Fruit fly (Drosophila melanogaster) whole organism, wandering third instar larva: ENCODE measurements around the gene ddbt.

Source experiments
- Abd-B ChIP-seq: fragments of >200 bp; optimal IDR thresholded peaks from 2 replicates; lab custom pipeline; 2017; ENCODE audit warnings: missing biosample characterization, missing genetic modification characterization
- CG32264 ChIP-seq: fragments of 200-800 bp; sonication (Bioruptor generic); optimal IDR thresholded peaks from 2 replicates; lab custom pipeline; 2016; ENCODE audit warnings: missing biosample characterization, missing genetic modification characterization
- CG9705 ChIP-seq: fragments of 200-800 bp; sonication (Bioruptor generic); optimal IDR thresholded peaks from 2 replicates; lab custom pipeline; 2018; ENCODE audit warnings: missing biosample characterization, mild to moderate bottlenecking, missing genetic modification characterization
- CrebA ChIP-seq: fragments of 200-800 bp; sonication (Bioruptor generic); optimal IDR thresholded peaks from 2 replicates; lab custom pipeline; 2016; ENCODE audit warnings: missing biosample characterization, mild to moderate bottlenecking, missing genetic modification characterization, borderline replicate concordance
- Dfd ChIP-seq: fragments of >200 bp; optimal IDR thresholded peaks from 2 replicates; lab custom pipeline; 2017; ENCODE audit warnings: missing biosample characterization, missing genetic modification characterization
- Dif ChIP-seq: fragments of 200-275, 200-300 bp; sonication (Bioruptor generic); optimal IDR thresholded peaks from 2 replicates; lab custom pipeline; 2018; ENCODE audit warnings: missing biosample characterization, missing genetic modification characterization; ENCODE audit not compliant: partially characterized antibody
- GATAd ChIP-seq: sonication (Bioruptor generic); optimal IDR thresholded peaks from 2 replicates; lab custom pipeline; 2016; ENCODE audit warnings: missing biosample characterization, missing genetic modification characterization
- HLH106 ChIP-seq: fragments of 200-800 bp; optimal IDR thresholded peaks from 3 replicates; lab custom pipeline; 2019; ENCODE audit warnings: missing biosample characterization, mild to moderate bottlenecking, missing genetic modification characterization, moderate library complexity
- Hnf4 ChIP-seq: fragments of 200-800 bp; sonication (Bioruptor generic); optimal IDR thresholded peaks from 2 replicates; lab custom pipeline; 2016; ENCODE audit warnings: missing biosample characterization, mild to moderate bottlenecking, missing genetic modification characterization
- Hr78 ChIP-seq: fragments of >200 bp; optimal IDR thresholded peaks from 2 replicates; lab custom pipeline; 2017; ENCODE audit warnings: missing biosample characterization, missing genetic modification characterization
- Hr83 ChIP-seq: fragments of 200-300 bp; sonication (Bioruptor generic); optimal IDR thresholded peaks from 2 replicates; lab custom pipeline; 2016; ENCODE audit warnings: missing biosample characterization, mild to moderate bottlenecking, missing genetic modification characterization, moderate library complexity; ENCODE audit not compliant: poor library complexity, severe bottlenecking
- Jra ChIP-seq: sonication (Bioruptor generic); optimal IDR thresholded peaks from 2 replicates; lab custom pipeline; 2016; ENCODE audit warnings: missing biosample characterization, missing genetic modification characterization
- Mio ChIP-seq: sonication (Bioruptor generic); optimal IDR thresholded peaks from 2 replicates; lab custom pipeline; 2016; ENCODE audit warnings: missing biosample characterization, missing genetic modification characterization
- Myc ChIP-seq: fragments of >200 bp; optimal IDR thresholded peaks from 2 replicates; lab custom pipeline; 2017
- N ChIP-seq: fragments of >200 bp; optimal IDR thresholded peaks from 2 replicates; lab custom pipeline; 2018; ENCODE audit warnings: missing biosample characterization, missing external identifiers, missing genetic modification characterization
- OdsH ChIP-seq: fragments of 200-800 bp; sonication (Bioruptor generic); optimal IDR thresholded peaks from 2 replicates; lab custom pipeline; 2016; ENCODE audit warnings: missing biosample characterization, mild to moderate bottlenecking, missing genetic modification characterization
- Rel ChIP-seq, 2 experiments: fragments of 200-800 bp; sonication (Bioruptor generic) in 1 of 2; optimal IDR thresholded peaks; 2 replicates in 1 of 2; 3 replicates in 1 of 2; lab custom pipeline; 2016 to 2019; ENCODE audit warnings: mild to moderate bottlenecking in 2 of 2, missing biosample characterization in 2 of 2, missing genetic modification characterization in 2 of 2, moderate library complexity in 1 of 2
- Sp1 ChIP-seq: fragments of 200-800 bp; sonication (Bioruptor generic); optimal IDR thresholded peaks from 3 replicates; lab custom pipeline; 2019; ENCODE audit warnings: missing biosample characterization, mild to moderate bottlenecking, missing genetic modification characterization, moderate library complexity
- Vsx2 ChIP-seq: fragments of 200-300, 225-300 bp; sonication (Bioruptor generic); optimal IDR thresholded peaks from 2 replicates; lab custom pipeline; 2018; ENCODE audit warnings: missing biosample characterization, missing genetic modification characterization; ENCODE audit not compliant: partially characterized antibody
- br ChIP-seq: fragments of 200-800 bp; sonication (Bioruptor generic); optimal IDR thresholded peaks from 2 replicates; lab custom pipeline; 2016; ENCODE audit warnings: missing biosample characterization, missing genetic modification characterization
- brk ChIP-seq: fragments of 200-800 bp; sonication (Bioruptor generic); optimal IDR thresholded peaks from 2 replicates; lab custom pipeline; 2016; ENCODE audit warnings: missing biosample characterization, mild to moderate bottlenecking, missing genetic modification characterization
- dl ChIP-seq, 2 experiments: fragments of 175-275, 200-275 bp in 1 of 2; fragments of 200-275 bp in 1 of 2; sonication (Bioruptor generic); optimal IDR thresholded peaks; lab custom pipeline; 2018; ENCODE audit warnings: mild to moderate bottlenecking in 2 of 2, missing biosample characterization in 2 of 2, missing genetic modification characterization in 2 of 2, moderate library complexity in 2 of 2; ENCODE audit not compliant: partially characterized antibody in 2 of 2, insufficient read depth in 1 of 2
- dmrt93B ChIP-seq: fragments of 200-800 bp; sonication (Bioruptor generic); optimal IDR thresholded peaks from 2 replicates; lab custom pipeline; 2018; ENCODE audit warnings: missing biosample characterization, mild to moderate bottlenecking, missing genetic modification characterization
- dsf ChIP-seq: sonication (Bioruptor generic); optimal IDR thresholded peaks from 2 replicates; lab custom pipeline; 2016; ENCODE audit warnings: missing biosample characterization, missing genetic modification characterization, borderline replicate concordance
- ey ChIP-seq: fragments of 200-800 bp; sonication (Bioruptor generic); optimal IDR thresholded peaks from 2 replicates; lab custom pipeline; 2016; ENCODE audit warnings: missing biosample characterization, missing genetic modification characterization
- foxo ChIP-seq, 2 experiments: fragments of 200-800 bp; sonication (Bioruptor generic); optimal IDR thresholded peaks; 2 replicates in 1 of 2; 3 replicates in 1 of 2; lab custom pipeline; 2016 to 2017; ENCODE audit warnings: missing biosample characterization in 2 of 2, missing genetic modification characterization in 2 of 2
- fru ChIP-seq: fragments of 200-800 bp; sonication (Bioruptor generic); optimal IDR thresholded peaks from 3 replicates; lab custom pipeline; 2016; ENCODE audit warnings: missing biosample characterization, mild to moderate bottlenecking, missing genetic modification characterization
- h ChIP-seq: fragments of 200-800 bp; sonication (Bioruptor generic); optimal IDR thresholded peaks from 3 replicates; lab custom pipeline; 2016; ENCODE audit warnings: missing biosample characterization, mild to moderate bottlenecking, missing genetic modification characterization
- jim ChIP-seq: fragments of 175-275, 200-325 bp; sonication (Bioruptor generic); optimal IDR thresholded peaks from 2 replicates; lab custom pipeline; 2016; ENCODE audit warnings: missing biosample characterization, mild to moderate bottlenecking, missing genetic modification characterization
- lola ChIP-seq: fragments of >200 bp; optimal IDR thresholded peaks from 2 replicates; lab custom pipeline; 2017; ENCODE audit warnings: missing biosample characterization, missing genetic modification characterization
- pan ChIP-seq: fragments of >200 bp; optimal IDR thresholded peaks from 2 replicates; lab custom pipeline; 2017
- psq ChIP-seq: fragments of 200-800 bp; sonication (Bioruptor generic); optimal IDR thresholded peaks from 3 replicates; lab custom pipeline; 2017; ENCODE audit warnings: missing biosample characterization, mild to moderate bottlenecking, missing genetic modification characterization, moderate library complexity
- rgr ChIP-seq: fragments of 200-800 bp; sonication (Bioruptor generic); optimal IDR thresholded peaks from 3 replicates; lab custom pipeline; 2016; ENCODE audit warnings: missing biosample characterization, mild to moderate bottlenecking, missing genetic modification characterization
- sage ChIP-seq: fragments of 200-800 bp; sonication (Bioruptor generic); optimal IDR thresholded peaks from 2 replicates; lab custom pipeline; 2016; ENCODE audit warnings: missing biosample characterization, mild to moderate bottlenecking, missing genetic modification characterization
- sv ChIP-seq: fragments of 200-800 bp; sonication (Bioruptor generic); optimal IDR thresholded peaks from 3 replicates; lab custom pipeline; 2016; ENCODE audit warnings: missing biosample characterization, missing genetic modification characterization
- tai ChIP-seq: sonication (Bioruptor generic); optimal IDR thresholded peaks from 2 replicates; lab custom pipeline; 2016; ENCODE audit warnings: missing biosample characterization, missing genetic modification characterization
- usp ChIP-seq: fragments of >200 bp; optimal IDR thresholded peaks from 2 replicates; lab custom pipeline; 2017; ENCODE audit warnings: missing biosample characterization, missing genetic modification characterization
- woc ChIP-seq: sonication (Bioruptor generic); optimal IDR thresholded peaks from 2 replicates; lab custom pipeline; 2016; ENCODE audit warnings: missing biosample characterization, mild to moderate bottlenecking, missing genetic modification characterization

The ddbt gene

dm6 chr3L:338116-338515, 21.2 kb downstream of the ddbt start:
- no peak for TF ChIP-seq fru (GFP tag; lab: Kevin White, UChicago)
- TF ChIP-seq Rel (GFP tag; optimal IDR thresholded peaks at IDR 0.05; lab: Kevin White, UChicago): no peak
- peak; percentile 17 for TF ChIP-seq Rel (tag; optimal IDR thresholded peaks at IDR 0.05; lab: Kevin White, UChicago)

dm6 chr3L:339072-339471, 22.2 kb downstream of the ddbt start:
- TF ChIP-seq woc (GFP tag; lab: Kevin White, UChicago) (no peak), CrebA (GFP tag; lab: Kevin White, UChicago) (no peak), Hr83 (no peak), Jra (GFP tag; lab: Kevin White, UChicago) (no peak), pan (lab: Kevin White, UChicago) (no peak), foxo (GFP tag; optimal IDR thresholded peaks at IDR 0.05; lab: Kevin White, UChicago) (peak in 1 of 2 experiments; percentile 24), Myc (no peak), Rel (GFP tag; optimal IDR thresholded peaks at IDR 0.05; lab: Kevin White, UChicago) (no peak), Rel (tag; optimal IDR thresholded peaks at IDR 0.05; lab: Kevin White, UChicago) (peak; percentile 6), dl (GFP tag; optimal IDR thresholded peaks at IDR 0.05; lab: Kevin White, UChicago; ENCODE audit: insufficient read depth in 1 of 2, partially characterized antibody in 2 of 2) (no peak), Vsx2 (GFP tag; lab: Kevin White, UChicago) (no peak), rgr (GFP tag; lab: Kevin White, UChicago) (no peak), brk (GFP tag; lab: Kevin White, UChicago) (no peak), lola (GFP tag; lab: Kevin White, UChicago) (no peak), psq (GFP tag; lab: Kevin White, UChicago) (no peak), HLH106 (tag; lab: Kevin White, UChicago) (peak; percentile 15), dsf (GFP tag; lab: Kevin White, UChicago) (no peak), Dif (GFP tag; lab: Kevin White, UChicago) (no peak), sv (GFP tag; lab: Kevin White, UChicago) (no peak), jim (GFP tag; lab: Kevin White, UChicago) (no peak), Abd-B (GFP tag; lab: Kevin White, UChicago) (no peak), Sp1 (GFP tag; lab: Kevin White, UChicago) (peak; percentile 18), usp (GFP tag; lab: Kevin White, UChicago) (no peak), Dfd (GFP tag; lab: Kevin White, UChicago) (no peak), CG32264 (GFP tag; lab: Kevin White, UChicago) (no peak), N (GFP tag; lab: Kevin White, UChicago) (no peak), dmrt93B (GFP tag; lab: Kevin White, UChicago) (no peak), h (GFP tag; lab: Kevin White, UChicago) (peak; percentile 15), GATAd (GFP tag; lab: Kevin White, UChicago) (no peak), Hnf4 (GFP tag; lab: Kevin White, UChicago) (peak; percentile 14), Mio (no peak), CG9705 (GFP tag; lab: Kevin White, UChicago) (no peak), Hr78 (no peak), ey (GFP tag; lab: Kevin White, UChicago) (no peak), tai (GFP tag; lab: Kevin White, UChicago) (no peak), sage (no peak), OdsH (GFP tag; lab: Kevin White, UChicago) (no peak), fru (GFP tag; lab: Kevin White, UChicago) (no peak), br (no peak)

- TF ChIP-seq psq (GFP tag; lab: Kevin White, UChicago): no peak
- TF ChIP-seq, all 38 proteins: peak for 0
Measured at dm6 chr3L:340124-340523, 23.2 kb downstream of the ddbt start.
